Fruit fly (Drosophila melanogaster) S2 (cell line): ENCODE results near the gene CG1552.

Source experiments
- CG8478 ChIP-seq: fragments of >200 bp; optimal IDR thresholded peaks from 2 replicates; lab custom pipeline; 2018
- CTCF ChIP-seq, 2 experiments: fragments of >200 bp; optimal IDR thresholded peaks; 2 replicates each; lab custom pipeline; 2018

- no peak for TF ChIP-seq CG8478 (lab: Kevin White, UChicago)
- no peak for TF ChIP-seq CTCF (optimal IDR thresholded peaks at IDR 0.05; lab: Kevin White, UChicago)
Observed at dm6 chrX:11053456-11053855, at the start of gene CG1552.
